Fruit fly (Drosophila melanogaster) whole organism: Measurements from ENCODE around the gene CG14313.

Experiments used
- CG8478 ChIP-seq: fragments of >200 bp; optimal IDR thresholded peaks from 2 replicates; lab custom pipeline; 2018; ENCODE audit warnings: inconsistent platforms
- Dll ChIP-seq: fragments of >200 bp; optimal IDR thresholded peaks from 2 replicates; lab custom pipeline; 2017
- EcR ChIP-seq, 2 experiments: fragments of >200 bp; optimal IDR thresholded peaks; 2 replicates each; lab custom pipeline; 2017; ENCODE audit warnings: missing biosample characterization in 2 of 2, missing genetic modification characterization in 2 of 2, missing genetic modification reagents in 2 of 2
- pan ChIP-seq: fragments of >200 bp; optimal IDR thresholded peaks from 2 replicates; lab custom pipeline; 2017
- psq ChIP-seq: fragments of >200 bp; optimal IDR thresholded peaks from 2 replicates; lab custom pipeline; 2017

dm6 chr3R:18199177-18199884, 7.6 kb upstream of the CG14313 start, which contains the start of the genes Ssdp and CG7985:
- TF ChIP-seq psq (lab: Kevin White, UChicago) (peak; percentile 59), EcR (GFP tag; optimal IDR thresholded peaks at IDR 0.05; lab: Kevin White, UChicago) (no peak), CG8478 (lab: Kevin White, UChicago) (no peak), pan (lab: Kevin White, UChicago) (no peak), Dll (lab: Kevin White, UChicago) (no peak)
